In the genomic region with DNA sequence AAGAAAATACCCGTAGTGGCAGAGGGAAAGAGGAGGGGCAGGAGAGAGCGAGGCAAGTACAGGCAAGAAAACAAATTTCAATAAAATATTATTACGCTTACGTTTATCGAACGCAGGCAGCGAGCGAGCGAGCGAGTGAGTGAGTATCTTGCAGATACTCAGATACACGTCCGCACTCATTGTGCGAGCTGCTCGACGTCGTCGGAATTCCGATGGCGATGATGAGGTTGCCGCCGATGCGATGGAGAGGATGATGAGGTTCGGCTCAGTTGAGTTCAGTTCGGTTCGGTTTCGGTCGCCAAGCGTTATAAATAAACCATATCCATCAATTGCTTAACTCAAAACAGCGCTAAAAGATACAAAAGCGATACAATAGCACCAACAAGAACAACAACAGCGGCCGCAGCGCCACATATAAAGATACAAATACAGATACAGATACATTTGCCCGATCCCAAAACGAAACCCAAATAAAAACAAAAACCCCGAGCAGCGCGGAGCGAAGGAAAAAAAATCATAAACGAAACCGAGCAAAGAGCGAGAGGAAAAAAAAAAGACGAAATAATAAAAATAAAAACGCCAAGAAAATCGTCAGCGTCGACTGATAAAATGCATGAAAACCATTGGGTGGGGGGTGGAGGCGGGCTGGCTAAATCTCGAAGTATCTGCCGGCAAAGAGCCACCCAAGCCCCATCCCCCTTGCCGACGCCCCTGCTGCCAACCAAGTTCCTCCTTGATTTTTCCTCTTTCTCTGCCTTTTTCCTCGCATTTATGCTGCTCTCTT, we compare ENCODE assay signal across 2 fruit fly cellular contexts.
TF ChIP-seq lines count a peak whose summit lies in the region.

No protein-coding gene starts in this region.

TF ChIP-seq in whole organism, embryonic, 481 proteins besides CTCF, POLR2A, EP300 and RAD21 (continued from another document and continues in another):
- TF ChIP-seq gem (tag; optimal IDR thresholded peaks at IDR 0.05; lab: Kevin White, UChicago) (peak; percentile 24), odd (GFP tag; optimal IDR thresholded peaks at IDR 0.05; lab: Kevin White, UChicago) (no peak), sob (GFP tag; IDR thresholded peaks at IDR 0.05; lab: Robert Waterston, UW) (no peak), zen (tag; optimal IDR thresholded peaks at IDR 0.05; lab: Kevin White, UChicago) (no peak), CG14441 (GFP tag; IDR thresholded peaks at IDR 0.05; lab: Robert Waterston, UW) (peak; percentile 48; the same call in 1 of the 2 replicates), Nf-YB (GFP tag; optimal IDR thresholded peaks at IDR 0.05; lab: Kevin White, UChicago) (no peak), sd (tag; optimal IDR thresholded peaks at IDR 0.05; lab: Kevin White, UChicago) (peak; percentile 98), nom (GFP tag; optimal IDR thresholded peaks at IDR 0.05; lab: Kevin White, UChicago) (peak; percentile 99), CG10979 (tag; optimal IDR thresholded peaks at IDR 0.05; lab: Kevin White, UChicago) (peak; percentile 10), CG2712 (tag; optimal IDR thresholded peaks at IDR 0.05; lab: Kevin White, UChicago) (no peak), YL-1 (GFP tag; optimal IDR thresholded peaks at IDR 0.05; lab: Kevin White, UChicago) (no peak), CG5180 (GFP tag; optimal IDR thresholded peaks at IDR 0.05; lab: Kevin White, UChicago) (peak; percentile 84), Atf3 (GFP tag; optimal IDR thresholded peaks at IDR 0.05; lab: Kevin White, UChicago) (no peak), da (GFP tag; optimal IDR thresholded peaks at IDR 0.05; lab: Kevin White, UChicago) (no peak), shn (GFP tag; optimal IDR thresholded peaks at IDR 0.05; lab: Kevin White, UChicago) (peak; percentile 5), Chrac-16 (GFP tag; optimal IDR thresholded peaks at IDR 0.05; lab: Kevin White, UChicago) (peak; percentile 22), CG6791 (GFP tag; IDR thresholded peaks at IDR 0.05; lab: Robert Waterston, UW; ENCODE audit: partially characterized antibody) (no peak), en (GFP tag; optimal IDR thresholded peaks at IDR 0.05; lab: Kevin White, UChicago) (no peak), Gug (GFP tag; IDR thresholded peaks at IDR 0.05; lab: Robert Waterston, UW) (peak; percentile 34; the same call in 2 of the 4 replicates), row (GFP tag; IDR thresholded peaks at IDR 0.05; lab: Robert Waterston, UW) (peak; percentile 72; the same call in 2 of the 3 replicates), Opbp (GFP tag; IDR thresholded peaks at IDR 0.05; lab: Robert Waterston, UW; ENCODE audit: partially characterized antibody) (0 out of 3 replicates have a peak, but pooled peaks have one; percentile 16), pho (GFP tag; optimal IDR thresholded peaks at IDR 0.05; lab: Kevin White, UChicago) (peak; percentile 7), CG1233 (GFP tag; optimal IDR thresholded peaks at IDR 0.05; lab: Kevin White, UChicago) (no peak), CG4360 (GFP tag; IDR thresholded peaks at IDR 0.05; lab: Robert Waterston, UW) (peak; percentile 63), aop (GFP tag; IDR thresholded peaks at IDR 0.05; lab: Robert Waterston, UW) (no peak), ham (GFP tag; IDR thresholded peaks at IDR 0.05; lab: Robert Waterston, UW) (no peak), CG16813 (GFP tag; IDR thresholded peaks at IDR 0.05; lab: Robert Waterston, UW; ENCODE audit: partially characterized antibody) (no peak), CG32767 (GFP tag; IDR thresholded peaks at IDR 0.05; lab: Robert Waterston, UW) (peak; percentile 33; the same call in 1 of the 2 replicates), CG6175 (GFP tag; IDR thresholded peaks at IDR 0.05; lab: Robert Waterston, UW) (no peak), Bteb2 (GFP tag; optimal IDR thresholded peaks at IDR 0.05; lab: Kevin White, UChicago) (no peak), sens-2 (GFP tag; IDR thresholded peaks at IDR 0.05; lab: Robert Waterston, UW) (0 out of 2 replicates have a peak, but pooled peaks have one; percentile 4), CG8765 (GFP tag; IDR thresholded peaks at IDR 0.05; lab: Robert Waterston, UW) (no peak), CG9876 (GFP tag; optimal IDR thresholded peaks at IDR 0.05; lab: Kevin White, UChicago) (no peak), al (GFP tag; IDR thresholded peaks at IDR 0.05; lab: Robert Waterston, UW) (no peak), cad (GFP tag; optimal IDR thresholded peaks at IDR 0.05; lab: Kevin White, UChicago) (peak; percentile 7), ttk (GFP tag; IDR thresholded peaks at IDR 0.05; lab: Robert Waterston, UW) (0 out of 2 replicates have a peak, but pooled peaks have one; percentile 27), grau (tag; optimal IDR thresholded peaks at IDR 0.05; lab: Kevin White, UChicago) (no peak), E2f1 (GFP tag; IDR thresholded peaks at IDR 0.05; lab: Robert Waterston, UW) (no peak), CG31388 (GFP tag; optimal IDR thresholded peaks at IDR 0.05; lab: Kevin White, UChicago) (no peak), Deaf1 (tag; optimal IDR thresholded peaks at IDR 0.05; lab: Kevin White, UChicago) (peak; percentile 94), corto (GFP tag; optimal IDR thresholded peaks at IDR 0.05; lab: Kevin White, UChicago) (peak; percentile 57), Sin3A (optimal IDR thresholded peaks at IDR 0.05; lab: Kevin White, UChicago) (no peak), slp2 (GFP tag; optimal IDR thresholded peaks at IDR 0.05; lab: Kevin White, UChicago) (no peak), luna (GFP tag; optimal IDR thresholded peaks at IDR 0.05; lab: Kevin White, UChicago) (no peak), pros (GFP tag; optimal IDR thresholded peaks at IDR 0.05; lab: Kevin White, UChicago) (peak; percentile 61), CG7786 (GFP tag; optimal IDR thresholded peaks at IDR 0.05; lab: Kevin White, UChicago) (no peak), CG42726 (GFP tag; IDR thresholded peaks at IDR 0.05; lab: Robert Waterston, UW; ENCODE audit: partially characterized antibody) (no peak), ci (GFP tag; IDR thresholded peaks at IDR 0.05; lab: Robert Waterston, UW) (peak; percentile 62; the same call in 1 of the 3 replicates), CG18476 (GFP tag; optimal IDR thresholded peaks at IDR 0.05; lab: Kevin White, UChicago) (no peak), HmgD (GFP tag; optimal IDR thresholded peaks at IDR 0.05; lab: Kevin White, UChicago) (no peak), Pdp1 (GFP tag; optimal IDR thresholded peaks at IDR 0.05; lab: Kevin White, UChicago) (peak in 1 of 2 experiments; percentile 49), CG4820 (GFP tag; optimal IDR thresholded peaks at IDR 0.05; lab: Kevin White, UChicago) (no peak), vvl (GFP tag; IDR thresholded peaks at IDR 0.05; lab: Robert Waterston, UW) (peak; percentile 60; the same call in 1 of the 2 replicates), pnt (GFP tag; optimal IDR thresholded peaks at IDR 0.05; lab: Kevin White, UChicago) (no peak), sens (GFP tag; lab: Kevin White, UChicago) (peak; percentile 73), CG12769 (tag; optimal IDR thresholded peaks at IDR 0.05; lab: Kevin White, UChicago) (peak; percentile 63), eyg (GFP tag; optimal IDR thresholded peaks at IDR 0.05; lab: Kevin White, UChicago) (no peak), Meics (GFP tag; optimal IDR thresholded peaks at IDR 0.05; lab: Kevin White, UChicago) (peak; percentile 9), B-H2 (GFP tag; optimal IDR thresholded peaks at IDR 0.05; lab: Kevin White, UChicago) (peak; percentile 18), CG9797 (GFP tag; optimal IDR thresholded peaks at IDR 0.05; lab: Kevin White, UChicago) (no peak)

TF ChIP-seq in whole organism, prepupa, 60 proteins besides CTCF, POLR2A, EP300 and RAD21 (continued from another document):
- TF ChIP-seq CG6808 (GFP tag; optimal IDR thresholded peaks at IDR 0.05; lab: Kevin White, UChicago) (peak; percentile 99), CG11762 (GFP tag; optimal IDR thresholded peaks at IDR 0.05; lab: Kevin White, UChicago; ENCODE audit: insufficient read depth) (peak; percentile 74), CG31627 (GFP tag; optimal IDR thresholded peaks at IDR 0.05; lab: Kevin White, UChicago) (peak; percentile 47), CG1621 (tag; optimal IDR thresholded peaks at IDR 0.05; lab: Kevin White, UChicago) (peak; percentile 88), salr (GFP tag; optimal IDR thresholded peaks at IDR 0.05; lab: Kevin White, UChicago) (peak; percentile 69 to 94), Lpt (GFP tag; optimal IDR thresholded peaks at IDR 0.05; lab: Kevin White, UChicago) (peak; percentile 97), fd85E (GFP tag; optimal IDR thresholded peaks at IDR 0.05; lab: Kevin White, UChicago) (peak; percentile 72), CG10631 (GFP tag; optimal IDR thresholded peaks at IDR 0.05; lab: Kevin White, UChicago) (peak; percentile 81), Eip78C (GFP tag; lab: Kevin White, UChicago) (peak; percentile 93), svp (GFP tag; lab: Kevin White, UChicago) (peak; percentile 91), fkh (GFP tag; optimal IDR thresholded peaks at IDR 0.05; lab: Kevin White, UChicago) (no peak), acj6 (GFP tag; optimal IDR thresholded peaks at IDR 0.05; lab: Kevin White, UChicago) (peak; percentile 43), Hr39 (GFP tag; optimal IDR thresholded peaks at IDR 0.05; lab: Kevin White, UChicago) (peak; percentile 60)
